In the genomic region with DNA sequence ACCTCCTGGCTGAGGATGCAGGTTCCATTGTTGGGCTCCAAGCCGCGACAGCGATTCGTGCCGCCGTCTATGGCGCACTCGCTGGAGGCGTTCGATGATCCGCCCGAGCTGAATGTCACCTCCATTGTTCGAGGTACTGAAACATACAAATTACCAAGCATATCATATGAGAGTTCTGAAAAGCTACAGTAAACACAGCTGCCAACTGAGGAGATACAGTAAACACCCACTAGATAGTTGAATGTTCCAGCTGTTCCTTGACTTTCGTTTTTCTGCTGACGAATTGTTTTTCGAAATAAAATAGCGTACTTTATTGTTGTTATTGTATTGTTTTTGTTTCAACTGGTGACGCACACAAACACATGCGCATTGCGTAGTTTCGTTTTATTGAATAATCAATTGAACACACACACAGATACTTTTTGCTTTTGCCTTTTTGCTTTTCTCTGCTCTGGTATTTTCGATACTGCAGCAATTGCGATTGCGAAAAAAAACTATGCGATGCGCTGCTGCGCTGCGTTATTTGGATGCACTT, we compare ENCODE assay signal across 2 fruit fly cellular contexts.
TF ChIP-seq lines count a peak whose summit lies in the region.

No protein-coding gene starts in this region.

TF ChIP-seq in whole organism, adult, 20 proteins besides CTCF, POLR2A, EP300 and RAD21 (continued from another document):
- TF ChIP-seq Hr96 (GFP tag; optimal IDR thresholded peaks at IDR 0.05; lab: Kevin White, UChicago), result no peak
- TF ChIP-seq cnc (optimal IDR thresholded peaks at IDR 0.05; lab: Kevin White, UChicago), result peak in 1 of 2 experiments; percentile 41

TF ChIP-seq in whole organism, embryonic, 481 proteins besides CTCF, POLR2A, EP300 and RAD21 (continued from another document):
- no peak for TF ChIP-seq NFAT (GFP tag; IDR thresholded peaks at IDR 0.05; lab: Robert Waterston, UW)
- no peak for TF ChIP-seq CG6272 (GFP tag; IDR thresholded peaks at IDR 0.05; lab: Robert Waterston, UW)
- TF ChIP-seq btn (GFP tag; optimal IDR thresholded peaks at IDR 0.05; lab: Kevin White, UChicago), result no peak
- no peak for TF ChIP-seq mam (GFP tag; optimal IDR thresholded peaks at IDR 0.05; lab: Kevin White, UChicago)
- 0 out of 3 replicates have a peak, but pooled peaks have one; percentile 11 for TF ChIP-seq sr (GFP tag; IDR thresholded peaks at IDR 0.05; lab: Robert Waterston, UW)
- TF ChIP-seq dpn (GFP tag; optimal IDR thresholded peaks at IDR 0.05; lab: Kevin White, UChicago), result peak in 1 of 2 experiments; percentile 23
- TF ChIP-seq oc (tag; optimal IDR thresholded peaks at IDR 0.05; lab: Kevin White, UChicago), result no peak
- no peak for TF ChIP-seq CG2116 (GFP tag; optimal IDR thresholded peaks at IDR 0.05; lab: Kevin White, UChicago)
- TF ChIP-seq ken (GFP tag; IDR thresholded peaks at IDR 0.05; lab: Robert Waterston, UW), result no peak
- no peak for TF ChIP-seq CG12659 (GFP tag; optimal IDR thresholded peaks at IDR 0.05; lab: Kevin White, UChicago)
- TF ChIP-seq lov (optimal IDR thresholded peaks at IDR 0.05; lab: Kevin White, UChicago), result no peak
- TF ChIP-seq lov (GFP tag; IDR thresholded peaks at IDR 0.05; lab: Robert Waterston, UW), result no peak
- no peak for TF ChIP-seq CG3281 (GFP tag; optimal IDR thresholded peaks at IDR 0.05; lab: Kevin White, UChicago)
- TF ChIP-seq HHEX (GFP tag; optimal IDR thresholded peaks at IDR 0.05; lab: Kevin White, UChicago), result no peak
- TF ChIP-seq CG12391 (tag; optimal IDR thresholded peaks at IDR 0.05; lab: Kevin White, UChicago), result no peak
- TF ChIP-seq Hmr (GFP tag; optimal IDR thresholded peaks at IDR 0.05; lab: Kevin White, UChicago), result no peak
- no peak for TF ChIP-seq gsb (GFP tag; IDR thresholded peaks at IDR 0.05; lab: Robert Waterston, UW)
- peak in 1 of 2 experiments; percentile 97 for TF ChIP-seq Pdp1 (GFP tag; optimal IDR thresholded peaks at IDR 0.05; lab: Kevin White, UChicago)
- TF ChIP-seq yki (optimal IDR thresholded peaks at IDR 0.05; lab: Kevin White, UChicago), result no peak
- TF ChIP-seq CG6175 (GFP tag; IDR thresholded peaks at IDR 0.05; lab: Robert Waterston, UW), result no peak
- TF ChIP-seq CG11723 (GFP tag; optimal IDR thresholded peaks at IDR 0.05; lab: Kevin White, UChicago), result no peak
- TF ChIP-seq CG16779 (GFP tag; IDR thresholded peaks at IDR 0.05; lab: Robert Waterston, UW), result no peak
- TF ChIP-seq seq (GFP tag; IDR thresholded peaks at IDR 0.05; lab: Robert Waterston, UW), result no peak
- TF ChIP-seq CG6854 (GFP tag; optimal IDR thresholded peaks at IDR 0.05; lab: Kevin White, UChicago), result no peak
- no peak for TF ChIP-seq prd (optimal IDR thresholded peaks at IDR 0.05; lab: Kevin White, UChicago)
- no peak for TF ChIP-seq prd (GFP tag; IDR thresholded peaks at IDR 0.05; lab: Robert Waterston, UW)
- no peak for TF ChIP-seq Dek (tag; optimal IDR thresholded peaks at IDR 0.05; lab: Kevin White, UChicago)
- TF ChIP-seq ase (GFP tag; IDR thresholded peaks at IDR 0.05; lab: Robert Waterston, UW), result no peak
- no peak for TF ChIP-seq CG12104 (GFP tag; optimal IDR thresholded peaks at IDR 0.05; lab: Kevin White, UChicago)
- peak in 1 of 2 experiments; percentile 2 for TF ChIP-seq Trl (optimal IDR thresholded peaks at IDR 0.05; lab: Kevin White, UChicago)
- TF ChIP-seq Trl (GFP tag; optimal IDR thresholded peaks at IDR 0.05; lab: Kevin White, UChicago), result no peak
- no peak for TF ChIP-seq CG15696 (tag; optimal IDR thresholded peaks at IDR 0.05; lab: Kevin White, UChicago)
- TF ChIP-seq CG14014 (GFP tag; IDR thresholded peaks at IDR 0.05; lab: Robert Waterston, UW), result no peak; the same call in 1 of the 2 replicates
- TF ChIP-seq crc (GFP tag; optimal IDR thresholded peaks at IDR 0.05; lab: Kevin White, UChicago), result no peak
